Worm (Caenorhabditis elegans): Measurements from ENCODE around the gene nlp-52.

DNA sequence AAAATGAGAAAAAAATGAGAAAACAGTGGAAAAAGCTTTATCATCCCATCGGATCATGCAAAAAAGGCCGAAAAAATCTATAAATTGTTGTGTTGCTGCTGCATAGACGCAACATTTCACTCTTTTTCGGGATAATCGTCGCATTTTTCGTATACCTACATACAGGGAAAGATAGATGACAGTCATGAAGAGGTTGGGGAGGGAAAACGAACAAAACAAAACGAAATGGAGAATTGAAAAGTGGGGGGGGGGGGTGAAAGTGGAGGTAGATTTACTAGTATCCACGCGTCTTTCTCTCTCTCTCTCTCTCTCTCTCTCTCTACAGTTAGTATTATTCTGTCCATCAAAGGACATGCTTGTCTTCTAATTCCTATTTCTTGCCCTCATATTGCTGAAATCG lies 17.1 kb upstream of the nlp-52 start:
- TF ChIP-seq jun-1 (tag; optimal IDR thresholded peaks at IDR 0.05), result no peak
- no peak for TF ChIP-seq ztf-4 (tag; optimal IDR thresholded peaks at IDR 0.05)
- no peak for TF ChIP-seq ces-1 (GFP tag; optimal IDR thresholded peaks at IDR 0.05)
- TF ChIP-seq sptf-1 (tag; optimal IDR thresholded peaks at IDR 0.05), result no peak
- TF ChIP-seq fkh-8 (tag; optimal IDR thresholded peaks at IDR 0.05), result no peak
- TF ChIP-seq pqm-1 (tag; optimal IDR thresholded peaks at IDR 0.05), result no peak
- no peak for TF ChIP-seq lsy-2 (tag; optimal IDR thresholded peaks at IDR 0.05)
- no peak for TF ChIP-seq lin-13 (GFP tag; optimal IDR thresholded peaks at IDR 0.05)
- no peak for TF ChIP-seq snu-23 (GFP tag; optimal IDR thresholded peaks at IDR 0.05)
- no peak for TF ChIP-seq unc-130 (tag; optimal IDR thresholded peaks at IDR 0.05)
